Worm (Caenorhabditis elegans) whole organism, midembryonic: ENCODE measurements around the gene H38K22.7.

Source experiments
- flt-1 ChIP-seq: fragments of 200-800 bp; sonication (Bioruptor generic); IDR thresholded peaks from 2 replicates; pipeline ENCODE4 v1.3.6; 2022; ENCODE audit warnings: missing genetic modification characterization, missing compliant biosample characterization
- med-1 ChIP-seq: sonication (generic microtip); optimal IDR thresholded peaks from 2 replicates; lab custom pipeline; 2017; ENCODE audit warnings: missing genetic modification characterization, mild to moderate bottlenecking, missing compliant biosample characterization, antibody characterized with exemption, missing genetic modification reagents; ENCODE audit not compliant: insufficient read depth
- ztf-23 ChIP-seq: fragments of 200-800 bp; sonication (Bioruptor generic); IDR thresholded peaks from 2 replicates; pipeline ENCODE4 v1.3.6; 2022; ENCODE audit warnings: missing genetic modification reagents, missing genetic modification characterization, missing compliant biosample characterization

- TF ChIP-seq flt-1: no peak
- TF ChIP-seq med-1 (GFP tag; lab: Kevin White, UChicago): no peak
- TF ChIP-seq ztf-23 (GFP tag; lab: Robert Waterston, UW): no peak
Measured at ce11 chrIII:4323859-4324258, 2.4 kb downstream of the H38K22.7 start, which contains the start of gene H38K22.9.
